Worm (Caenorhabditis elegans) whole organism, mixed stage, embryonic: ENCODE results near the gene ampd-1.

Experiments
- M03D4.4 ChIP-seq: sonication (generic microtip); optimal IDR thresholded peaks from 2 replicates; lab custom pipeline; 2017; ENCODE audit warnings: mild to moderate bottlenecking, missing genetic modification characterization, missing compliant biosample characterization
- bed-3 ChIP-seq: fragments of 200-800 bp; sonication (Bioruptor generic); optimal IDR thresholded peaks from 3 replicates; lab custom pipeline; 2018; ENCODE audit warnings: mild to moderate bottlenecking, missing genetic modification characterization, moderate library complexity, missing compliant biosample characterization
- blmp-1 ChIP-seq: fragments of 150-350 bp; optimal IDR thresholded peaks from 2 replicates; lab custom pipeline; 2014; ENCODE audit warnings: missing biosample characterization, missing genetic modification characterization
- ceh-39 ChIP-seq: fragments of 150-350 bp; optimal IDR thresholded peaks from 2 replicates; lab custom pipeline; 2014; ENCODE audit warnings: missing biosample characterization, missing genetic modification characterization
- ceh-43 ChIP-seq: fragments of 200-800 bp; sonication (Bioruptor generic); optimal IDR thresholded peaks from 2 replicates; lab custom pipeline; 2018; ENCODE audit warnings: mild to moderate bottlenecking, missing genetic modification characterization, moderate library complexity, missing compliant biosample characterization
- ceh-83 ChIP-seq: fragments of 200-800 bp; sonication (Bioruptor generic); optimal IDR thresholded peaks from 2 replicates; lab custom pipeline; 2018; ENCODE audit warnings: mild to moderate bottlenecking, missing genetic modification characterization, missing compliant biosample characterization
- ces-1 ChIP-seq: fragments of 150-350 bp; optimal IDR thresholded peaks from 2 replicates; lab custom pipeline; 2014; ENCODE audit warnings: missing biosample characterization, missing genetic modification reagents, missing genetic modification characterization
- cnd-1 ChIP-seq: fragments of 200-800 bp; sonication (Bioruptor generic); optimal IDR thresholded peaks from 2 replicates; lab custom pipeline; 2018; ENCODE audit warnings: mild to moderate bottlenecking, missing genetic modification characterization, missing compliant biosample characterization
- drap-1 ChIP-seq: fragments of 200-800 bp; sonication (Bioruptor generic); optimal IDR thresholded peaks from 3 replicates; lab custom pipeline; 2018; ENCODE audit warnings: mild to moderate bottlenecking, missing genetic modification characterization, missing compliant biosample characterization
- elt-1 ChIP-seq: sonication (generic microtip); optimal IDR thresholded peaks from 2 replicates; lab custom pipeline; 2017; ENCODE audit warnings: missing genetic modification characterization, mild to moderate bottlenecking, missing compliant biosample characterization, antibody characterized with exemption, moderate library complexity, borderline replicate concordance; ENCODE audit not compliant: insufficient read depth
- elt-3 ChIP-seq: fragments of 150-350 bp; optimal IDR thresholded peaks from 2 replicates; lab custom pipeline; 2014; ENCODE audit warnings: missing biosample characterization, missing genetic modification characterization
- flh-1 ChIP-seq: fragments of 200-800 bp; sonication (Bioruptor generic); optimal IDR thresholded peaks from 2 replicates; lab custom pipeline; 2018; ENCODE audit warnings: mild to moderate bottlenecking, missing genetic modification characterization, moderate library complexity, missing compliant biosample characterization
- ham-2 ChIP-seq: fragments of 200-800 bp; sonication (Bioruptor generic); optimal IDR thresholded peaks from 2 replicates; lab custom pipeline; 2018; ENCODE audit warnings: mild to moderate bottlenecking, missing genetic modification characterization, missing compliant biosample characterization
- hlh-1 ChIP-seq: fragments of 150-350 bp; optimal IDR thresholded peaks from 2 replicates; lab custom pipeline; 2014; ENCODE audit warnings: missing biosample characterization, missing genetic modification reagents, missing genetic modification characterization
- lin-13 ChIP-seq: fragments of 150-350 bp; optimal IDR thresholded peaks from 2 replicates; lab custom pipeline; 2014; ENCODE audit warnings: missing biosample characterization, missing genetic modification characterization
- lin-32 ChIP-seq: fragments of 200-800 bp; sonication (Bioruptor generic); optimal IDR thresholded peaks from 2 replicates; lab custom pipeline; 2018; ENCODE audit warnings: mild to moderate bottlenecking, missing genetic modification characterization, missing compliant biosample characterization
- lsy-2 ChIP-seq: fragments of 150-350 bp; optimal IDR thresholded peaks from 2 replicates; lab custom pipeline; 2014; ENCODE audit warnings: missing biosample characterization, missing genetic modification characterization
- mep-1 ChIP-seq: fragments of 150-350 bp; optimal IDR thresholded peaks from 2 replicates; lab custom pipeline; 2017; ENCODE audit warnings: missing biosample characterization, missing genetic modification reagents, missing genetic modification characterization, inconsistent platforms
- mls-2 ChIP-seq: sonication (generic microtip); optimal IDR thresholded peaks from 2 replicates; lab custom pipeline; 2016; ENCODE audit warnings: mild to moderate bottlenecking, missing genetic modification characterization, moderate library complexity, missing compliant biosample characterization
- nhr-12 ChIP-seq: fragments of 150-350 bp; optimal IDR thresholded peaks from 2 replicates; lab custom pipeline; 2014; ENCODE audit warnings: missing biosample characterization, missing genetic modification characterization
- nhr-2 ChIP-seq: fragments of 150-350 bp; optimal IDR thresholded peaks from 2 replicates; lab custom pipeline; 2014; ENCODE audit warnings: missing biosample characterization, missing genetic modification characterization
- nhr-237 ChIP-seq: fragments of 150-350 bp; optimal IDR thresholded peaks from 2 replicates; lab custom pipeline; 2014; ENCODE audit warnings: missing biosample characterization, missing genetic modification characterization
- nhr-28 ChIP-seq: fragments of 150-350 bp; optimal IDR thresholded peaks from 2 replicates; lab custom pipeline; 2014; ENCODE audit warnings: missing biosample characterization, missing genetic modification characterization
- nhr-76 ChIP-seq: sonication (generic microtip); optimal IDR thresholded peaks from 2 replicates; lab custom pipeline; 2017; ENCODE audit warnings: missing biosample characterization, missing genetic modification characterization
- pha-4 ChIP-seq: fragments of 150-350 bp; optimal IDR thresholded peaks from 2 replicates; lab custom pipeline; 2018; ENCODE audit warnings: missing biosample characterization, missing genetic modification reagents, missing genetic modification characterization
- sem-2 ChIP-seq: fragments of 200-800 bp; sonication (Bioruptor generic); optimal IDR thresholded peaks from 2 replicates; lab custom pipeline; 2018; ENCODE audit warnings: mild to moderate bottlenecking, missing genetic modification characterization, missing compliant biosample characterization
- snpc-4 ChIP-seq: fragments of 150-350 bp; optimal IDR thresholded peaks from 2 replicates; lab custom pipeline; 2014; ENCODE audit warnings: missing biosample characterization, missing genetic modification characterization
- sptf-1 ChIP-seq: sonication (generic microtip); optimal IDR thresholded peaks from 2 replicates; lab custom pipeline; 2017; ENCODE audit warnings: mild to moderate bottlenecking, missing genetic modification characterization, moderate library complexity, missing compliant biosample characterization
- tbx-8 ChIP-seq: fragments of 200-800 bp; sonication (Bioruptor generic); optimal IDR thresholded peaks from 2 replicates; lab custom pipeline; 2018; ENCODE audit warnings: mild to moderate bottlenecking, missing genetic modification characterization, moderate library complexity, missing compliant biosample characterization
- unc-120 ChIP-seq: sonication (generic microtip); optimal IDR thresholded peaks from 2 replicates; lab custom pipeline; 2017; ENCODE audit warnings: missing genetic modification characterization, missing compliant biosample characterization; ENCODE audit not compliant: poor library complexity, severe bottlenecking
- unc-39 ChIP-seq: fragments of 150-350 bp; optimal IDR thresholded peaks from 2 replicates; lab custom pipeline; 2014; ENCODE audit warnings: missing biosample characterization, missing genetic modification characterization
- unc-62 ChIP-seq: fragments of 150-350 bp; optimal IDR thresholded peaks from 2 replicates; lab custom pipeline; 2014; ENCODE audit warnings: missing biosample characterization, missing genetic modification reagents, missing genetic modification characterization
- zip-8 ChIP-seq: fragments of 150-350 bp; optimal IDR thresholded peaks from 2 replicates; lab custom pipeline; 2014; ENCODE audit warnings: missing biosample characterization, missing genetic modification characterization
- ztf-11 ChIP-seq: fragments of 150-350 bp; optimal IDR thresholded peaks from 2 replicates; lab custom pipeline; 2014; ENCODE audit warnings: missing biosample characterization, missing genetic modification characterization

ampd-1 gene

DNA sequence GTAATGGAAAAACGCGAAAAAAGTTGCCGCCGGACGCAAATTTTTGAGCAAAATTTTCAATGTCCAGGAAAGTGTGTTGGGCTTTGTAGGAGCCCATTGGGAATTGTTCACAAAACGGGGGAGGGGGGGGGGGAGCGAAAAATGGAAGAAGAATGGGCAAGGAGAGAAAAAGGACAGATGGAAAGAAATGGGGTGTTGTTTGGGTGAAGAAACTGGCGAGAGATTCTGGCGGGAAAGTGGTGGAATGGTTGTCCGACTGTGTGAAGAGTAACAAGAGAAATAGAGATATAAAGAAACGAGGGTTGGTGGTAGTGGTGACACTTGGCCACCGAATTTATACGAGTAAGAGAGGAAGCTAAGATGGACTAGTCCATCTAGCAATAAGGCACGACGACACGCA, 23.2 kb downstream of the ampd-1 start:
- TF ChIP-seq elt-3 (tag; lab: Kevin White, UChicago) (no peak), lin-32 (peak; percentile 11), zip-8 (no peak), elt-1 (no peak), unc-39 (tag; lab: Kevin White, UChicago) (no peak), flh-1 (no peak), ceh-83 (GFP tag; lab: Kevin White, UChicago) (no peak), unc-120 (no peak), blmp-1 (tag; lab: Kevin White, UChicago) (no peak), ceh-43 (no peak), drap-1 (GFP tag; lab: Kevin White, UChicago) (no peak), ham-2 (GFP tag; lab: Kevin White, UChicago) (peak; percentile 25), ces-1 (GFP tag; lab: Kevin White, UChicago) (peak; percentile 34), sem-2 (no peak), nhr-237 (tag; lab: Kevin White, UChicago) (no peak), cnd-1 (tag; lab: Kevin White, UChicago) (peak; percentile 75), hlh-1 (tag; lab: Kevin White, UChicago) (peak; percentile 59), lin-13 (tag; lab: Kevin White, UChicago) (no peak), nhr-28 (tag; lab: Kevin White, UChicago) (no peak), pha-4 (tag; lab: Kevin White, UChicago) (no peak), sptf-1 (tag; lab: Kevin White, UChicago) (peak; percentile 47), bed-3 (no peak), ceh-39 (tag; lab: Kevin White, UChicago) (no peak), M03D4.4 (tag; lab: Kevin White, UChicago) (peak; percentile 23), mep-1 (tag; lab: Kevin White, UChicago) (peak; percentile 31), lsy-2 (tag; lab: Kevin White, UChicago) (no peak), nhr-12 (no peak), unc-62 (GFP tag; lab: Kevin White, UChicago) (peak; percentile 35), nhr-76 (tag; lab: Kevin White, UChicago) (no peak), mls-2 (tag; lab: Kevin White, UChicago) (peak; percentile 43)

ce11 chrII:5227768-5228167, 24.6 kb downstream of the ampd-1 start:
- no peak for TF ChIP-seq cnd-1 (tag; lab: Kevin White, UChicago)
- no peak for TF ChIP-seq flh-1
- TF ChIP-seq hlh-1 (tag; lab: Kevin White, UChicago) = peak; percentile 26
- no peak for TF ChIP-seq drap-1 (GFP tag; lab: Kevin White, UChicago)
- TF ChIP-seq ces-1 (GFP tag; lab: Kevin White, UChicago) = peak; percentile 89
- TF ChIP-seq mls-2 (tag; lab: Kevin White, UChicago) = peak; percentile 37
- peak; percentile 37 for TF ChIP-seq unc-62 (GFP tag; lab: Kevin White, UChicago)
- TF ChIP-seq ham-2 (GFP tag; lab: Kevin White, UChicago) = no peak
- TF ChIP-seq M03D4.4 (tag; lab: Kevin White, UChicago) = no peak
- TF ChIP-seq lin-32 = no peak
- TF ChIP-seq zip-8 = no peak
- no peak for TF ChIP-seq nhr-28 (tag; lab: Kevin White, UChicago)
- peak; percentile 33 for TF ChIP-seq unc-120
- TF ChIP-seq nhr-2 (tag; lab: Kevin White, UChicago) = no peak
- no peak for TF ChIP-seq tbx-8
- no peak for TF ChIP-seq elt-1
- peak; percentile 52 for TF ChIP-seq pha-4 (tag; lab: Kevin White, UChicago)
- TF ChIP-seq bed-3 = no peak
- no peak for TF ChIP-seq unc-39 (tag; lab: Kevin White, UChicago)
- TF ChIP-seq ceh-39 (tag; lab: Kevin White, UChicago) = peak; percentile 54
- TF ChIP-seq ztf-11 = no peak
- TF ChIP-seq ceh-83 (GFP tag; lab: Kevin White, UChicago) = no peak
- no peak for TF ChIP-seq mep-1 (tag; lab: Kevin White, UChicago)
- TF ChIP-seq ceh-43 = no peak
- no peak for TF ChIP-seq nhr-237 (tag; lab: Kevin White, UChicago)
- TF ChIP-seq sptf-1 (tag; lab: Kevin White, UChicago) = peak; percentile 47
- no peak for TF ChIP-seq blmp-1 (tag; lab: Kevin White, UChicago)
- TF ChIP-seq snpc-4 (tag; lab: Kevin White, UChicago) = no peak
- no peak for TF ChIP-seq elt-3 (tag; lab: Kevin White, UChicago)

ce11 chrII:5228662-5229061, 25.5 kb downstream of the ampd-1 start:
- TF ChIP-seq elt-3 (tag; lab: Kevin White, UChicago) (no peak), unc-62 (GFP tag; lab: Kevin White, UChicago) (peak; percentile 68), ceh-83 (GFP tag; lab: Kevin White, UChicago) (no peak), mls-2 (tag; lab: Kevin White, UChicago) (peak; percentile 42), ham-2 (GFP tag; lab: Kevin White, UChicago) (peak; percentile 40), ces-1 (GFP tag; lab: Kevin White, UChicago) (peak; percentile 17), ztf-11 (no peak), cnd-1 (tag; lab: Kevin White, UChicago) (peak; percentile 12)
